Worm (Caenorhabditis elegans) whole organism, early embryonic: ENCODE measurements around the gene fbxc-32.
"Not testable (repeated sequence)": the region's sequence is repeated elsewhere in the genome, so short reads cannot be mapped to it uniquely, and the experiment has no call there.

Experiments
- B0310.2 ChIP-seq: sonication (generic microtip); optimal IDR thresholded peaks from 2 replicates; lab custom pipeline; 2016; ENCODE audit warnings: mild to moderate bottlenecking, missing genetic modification characterization, missing compliant biosample characterization
- F13C5.2 ChIP-seq: sonication (generic microtip); optimal IDR thresholded peaks from 2 replicates; lab custom pipeline; 2017; ENCODE audit warnings: mild to moderate bottlenecking, missing genetic modification characterization, inconsistent platforms, missing compliant biosample characterization
- aly-1 ChIP-seq: sonication (generic microtip); optimal IDR thresholded peaks from 2 replicates; lab custom pipeline; 2016; ENCODE audit warnings: missing genetic modification characterization, missing compliant biosample characterization
- ama-1 ChIP-seq: fragments of 150-350 bp; optimal IDR thresholded peaks from 2 replicates; lab custom pipeline; 2014
- ceh-13 ChIP-seq: fragments of 200-800 bp; sonication (Bioruptor generic); optimal IDR thresholded peaks from 2 replicates; lab custom pipeline; 2018; ENCODE audit warnings: mild to moderate bottlenecking, missing genetic modification characterization, missing compliant biosample characterization
- ceh-36 ChIP-seq: sonication (generic microtip); optimal IDR thresholded peaks from 2 replicates; lab custom pipeline; 2016; ENCODE audit warnings: missing genetic modification characterization, inconsistent platforms, missing compliant biosample characterization
- ets-7 ChIP-seq: sonication (generic microtip); optimal IDR thresholded peaks from 2 replicates; lab custom pipeline; 2016; ENCODE audit warnings: missing genotype, missing genetic modification characterization, missing compliant biosample characterization
- flt-1 ChIP-seq: fragments of 200-800 bp; sonication (Bioruptor generic); IDR thresholded peaks from 2 replicates; pipeline ENCODE4 v1.3.6; 2022; ENCODE audit warnings: missing genetic modification characterization, missing compliant biosample characterization
- hmbx-1 ChIP-seq: sonication (generic microtip); optimal IDR thresholded peaks from 2 replicates; lab custom pipeline; 2016; ENCODE audit warnings: mild to moderate bottlenecking, missing genetic modification characterization, missing compliant biosample characterization
- hmg-4 ChIP-seq: fragments of 200-800 bp; sonication (Bioruptor generic); optimal IDR thresholded peaks from 2 replicates; lab custom pipeline; 2018; ENCODE audit warnings: mild to moderate bottlenecking, missing genetic modification characterization, missing compliant biosample characterization
- hnd-1 ChIP-seq: sonication (generic microtip); optimal IDR thresholded peaks from 2 replicates; lab custom pipeline; 2016; ENCODE audit warnings: missing genetic modification characterization, missing compliant biosample characterization
- pes-1 ChIP-seq: fragments of 200-800 bp; sonication (Bioruptor generic); IDR thresholded peaks from 2 replicates; pipeline ENCODE4 v1.3.6; 2022; ENCODE audit warnings: missing genetic modification reagents, missing genetic modification characterization, missing compliant biosample characterization
- scrt-1 ChIP-seq: fragments of 200-800 bp; sonication (Bioruptor generic); IDR thresholded peaks from 2 replicates; pipeline ENCODE4 v1.3.6; 2022; ENCODE audit warnings: missing genetic modification characterization, missing compliant biosample characterization
- sea-1 ChIP-seq: fragments of 200-800 bp; sonication (Bioruptor generic); conservative IDR thresholded peaks from 2 replicates; pipeline ENCODE4 v1.3.6; 2022; ENCODE audit warnings: missing genetic modification characterization, missing compliant biosample characterization
- tbx-11 ChIP-seq: fragments of 200-800 bp; sonication (Bioruptor generic); IDR thresholded peaks from 2 replicates; pipeline ENCODE4 v1.3.6; 2022; ENCODE audit warnings: missing genetic modification characterization, missing compliant biosample characterization
- tbx-37 ChIP-seq: fragments of 200-800 bp; sonication (Bioruptor generic); conservative IDR thresholded peaks from 2 replicates; pipeline ENCODE4 v1.3.6; 2022; ENCODE audit warnings: missing genetic modification reagents, missing genetic modification characterization, missing compliant biosample characterization
- tra-4 ChIP-seq: sonication (generic microtip); optimal IDR thresholded peaks from 2 replicates; lab custom pipeline; 2017; ENCODE audit warnings: missing genetic modification characterization, missing compliant biosample characterization

The fbxc-32 gene

ce11 chrII:940779-941178, 7.2 kb downstream of the fbxc-32 start, which contains the start of gene fbxc-36:
fbxc-36 (plus strand) TSS chrII:940983.
- TF ChIP-seq B0310.2 (tag; lab: Kevin White, UChicago) (no peak), hnd-1 (tag; lab: Kevin White, UChicago) (no peak), scrt-1 (GFP tag; lab: Robert Waterston, UW) (no peak), tbx-11 (no peak), tbx-37 (GFP tag; lab: Robert Waterston, UW) (no peak), ets-7 (no peak), aly-1 (tag; lab: Kevin White, UChicago) (no peak), tra-4 (tag; lab: Kevin White, UChicago) (no peak), ama-1 (lab: Kevin White, UChicago) (no peak), F13C5.2 (tag; lab: Kevin White, UChicago) (no peak), ceh-36 (no peak), flt-1 (GFP tag; lab: Robert Waterston, UW) (no peak), pes-1 (no peak), ceh-13 (GFP tag; lab: Kevin White, UChicago) (no peak), hmg-4 (GFP tag; lab: Kevin White, UChicago) (no peak)

DNA sequence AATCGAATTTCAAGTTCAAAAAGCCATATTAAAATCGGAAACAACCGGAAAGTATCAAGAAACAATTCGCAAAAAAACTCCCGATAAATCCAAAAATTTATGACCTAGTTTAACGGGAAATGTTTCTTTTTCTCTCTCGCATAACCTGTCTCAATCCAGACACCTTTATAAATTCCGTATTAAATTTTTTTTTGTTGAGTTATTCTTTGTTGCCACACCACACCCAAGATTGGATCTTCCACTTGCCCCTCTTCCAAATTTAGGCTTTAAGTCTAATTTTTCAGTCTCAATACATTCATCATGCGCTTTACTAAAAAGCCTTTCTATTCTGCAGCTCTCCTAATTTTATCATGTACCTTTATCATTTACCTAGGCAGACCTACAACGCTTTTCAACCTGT, 9.4 kb downstream of the fbxc-32 start, which contains the start of gene R07C3.3:
R07C3.3 (plus strand) TSS at position 301 of the 400 bp plus-strand sequence.
- TF ChIP-seq aly-1 (tag; lab: Kevin White, UChicago) (no peak), scrt-1 (GFP tag; lab: Robert Waterston, UW) (no peak), B0310.2 (tag; lab: Kevin White, UChicago) (no peak), sea-1 (GFP tag; lab: Robert Waterston, UW) (no peak), hmg-4 (GFP tag; lab: Kevin White, UChicago) (no peak), ama-1 (lab: Kevin White, UChicago) (no peak), tbx-11 (no peak), ceh-36 (no peak), flt-1 (GFP tag; lab: Robert Waterston, UW) (no peak), tra-4 (tag; lab: Kevin White, UChicago) (no peak), pes-1 (no peak)

DNA sequence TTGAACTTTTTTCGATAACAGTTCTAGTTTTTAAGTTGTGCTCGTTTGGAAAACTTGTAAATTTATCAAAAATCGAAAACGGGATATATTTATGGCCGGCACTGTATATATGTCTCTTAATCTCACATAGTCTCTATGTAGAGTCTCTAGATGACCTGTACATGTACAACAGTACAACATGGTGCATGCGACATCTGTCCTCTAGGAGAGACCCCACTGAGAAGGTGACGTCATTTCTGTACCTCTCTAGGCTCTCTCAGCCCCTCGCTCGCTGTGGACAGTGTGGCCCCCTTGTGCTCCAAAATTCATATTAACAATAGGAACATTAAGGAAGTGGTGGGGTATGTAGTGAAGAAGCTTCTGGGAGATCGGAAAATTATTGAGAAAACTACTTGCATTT, 10.7 kb downstream of the fbxc-32 start:
- TF ChIP-seq tra-4 (tag; lab: Kevin White, UChicago) = no peak
- TF ChIP-seq F13C5.2 (tag; lab: Kevin White, UChicago) = no peak
- 0 out of 2 replicates have a peak, but pooled peaks have one; percentile 22 for TF ChIP-seq sea-1 (GFP tag; lab: Robert Waterston, UW)

DNA sequence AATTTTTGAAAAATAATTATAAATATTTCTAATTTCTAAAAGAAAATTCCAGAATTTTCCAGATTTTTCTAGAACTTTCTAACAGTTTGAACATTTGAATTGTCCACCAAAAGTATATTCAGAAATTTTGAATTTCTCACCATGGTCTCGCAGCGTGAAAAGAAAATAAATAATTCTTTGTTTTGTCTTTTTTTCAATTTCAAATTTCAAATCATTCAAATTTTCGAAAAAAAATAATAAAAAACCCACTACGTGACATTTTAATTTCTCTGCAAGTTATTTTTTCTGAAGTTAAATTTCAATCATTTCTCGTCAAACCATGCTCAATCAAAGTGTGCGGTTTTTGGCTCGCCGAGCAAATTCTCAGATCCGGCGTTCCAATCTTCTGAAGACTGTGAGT, 15.3 kb downstream of the fbxc-32 start, which contains the start of gene acs-15:
acs-15 (plus strand) TSS at position 301 of the 400 bp plus-strand sequence.
- no peak for TF ChIP-seq hmbx-1 (tag; lab: Kevin White, UChicago)
- no peak for TF ChIP-seq hmg-4 (GFP tag; lab: Kevin White, UChicago)
- no peak for TF ChIP-seq tbx-37 (GFP tag; lab: Robert Waterston, UW)
- no peak for TF ChIP-seq tra-4 (tag; lab: Kevin White, UChicago)
- no peak for TF ChIP-seq ceh-36
- no peak for TF ChIP-seq hnd-1 (tag; lab: Kevin White, UChicago)
- TF ChIP-seq sea-1 (GFP tag; lab: Robert Waterston, UW) = no peak
- no peak for TF ChIP-seq ceh-13 (GFP tag; lab: Kevin White, UChicago)
- no peak for TF ChIP-seq F13C5.2 (tag; lab: Kevin White, UChicago)
- no peak for TF ChIP-seq ama-1 (lab: Kevin White, UChicago)
- no peak for TF ChIP-seq scrt-1 (GFP tag; lab: Robert Waterston, UW)

DNA sequence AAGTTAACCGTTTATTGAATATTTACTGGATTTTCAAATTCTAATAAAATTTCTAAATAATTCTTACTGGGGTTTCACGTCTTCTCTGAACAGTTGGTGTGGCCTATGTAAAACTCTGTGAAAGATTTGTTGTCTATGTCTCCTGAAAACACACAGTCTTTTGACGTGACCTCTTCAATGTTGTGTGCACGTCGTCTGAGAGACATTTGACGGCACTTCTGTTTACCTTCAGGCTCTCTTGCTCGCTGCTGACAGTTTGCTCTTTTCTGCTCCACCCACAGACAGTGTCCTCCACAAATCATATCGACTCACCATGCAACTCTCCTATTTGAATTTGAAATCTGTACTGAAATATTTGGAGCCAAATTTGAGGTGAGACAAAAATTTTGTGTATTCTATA, 17.1 kb downstream of the fbxc-32 start, which contains the start of gene fbxc-34:
fbxc-34 (plus strand) TSS at position 301 of the 400 bp plus-strand sequence.
- not testable (repeated sequence) for TF ChIP-seq hmg-4 (GFP tag; lab: Kevin White, UChicago); tbx-11; tbx-37 (GFP tag; lab: Robert Waterston, UW)

- TF ChIP-seq sea-1 (GFP tag; lab: Robert Waterston, UW) (no peak), tbx-37 (GFP tag; lab: Robert Waterston, UW) (no peak), ets-7 (no peak), flt-1 (GFP tag; lab: Robert Waterston, UW) (no peak), hmbx-1 (tag; lab: Kevin White, UChicago) (no peak), ceh-13 (GFP tag; lab: Kevin White, UChicago) (no peak), aly-1 (tag; lab: Kevin White, UChicago) (no peak), ceh-36 (no peak), B0310.2 (tag; lab: Kevin White, UChicago) (no peak), hmg-4 (GFP tag; lab: Kevin White, UChicago) (no peak)
These were observed 20.7 kb downstream of the fbxc-32 start, which contains the start of gene R07C3.13 for ce11 chrII:927331-927730. R07C3.13 (minus strand) TSS chrII:927431.

DNA sequence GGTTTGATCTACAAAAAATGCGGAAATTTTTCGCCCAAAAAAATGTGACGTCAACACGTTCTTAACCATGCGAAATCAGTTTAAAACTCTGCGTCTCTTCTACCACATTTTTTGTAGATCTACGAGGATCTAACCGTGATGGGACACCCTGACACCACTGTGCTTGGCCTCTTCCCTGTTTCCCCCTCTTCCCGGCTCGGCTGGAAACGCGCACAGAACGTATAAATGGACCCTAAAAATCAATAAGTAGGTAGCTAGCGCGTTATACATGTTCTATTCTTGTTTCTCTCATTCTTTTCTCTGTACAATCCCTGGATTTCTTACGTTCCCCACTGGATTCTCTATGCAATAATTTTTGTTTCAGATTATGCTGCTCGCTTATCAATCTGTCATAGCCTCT, 24.5 kb downstream of the fbxc-32 start, which contains the start of gene fbxc-28:
fbxc-28 (plus strand) TSS at position 301 of the 400 bp plus-strand sequence.
- TF ChIP-seq tbx-37 (GFP tag; lab: Robert Waterston, UW) (no peak), tra-4 (tag; lab: Kevin White, UChicago) (no peak), hmg-4 (GFP tag; lab: Kevin White, UChicago) (no peak), B0310.2 (tag; lab: Kevin White, UChicago) (no peak), F13C5.2 (tag; lab: Kevin White, UChicago) (no peak), aly-1 (tag; lab: Kevin White, UChicago) (no peak), ceh-36 (no peak), flt-1 (GFP tag; lab: Robert Waterston, UW) (no peak), hmbx-1 (tag; lab: Kevin White, UChicago) (no peak), ceh-13 (GFP tag; lab: Kevin White, UChicago) (no peak), tbx-11 (no peak), ets-7 (no peak), pes-1 (no peak), hnd-1 (tag; lab: Kevin White, UChicago) (no peak), scrt-1 (GFP tag; lab: Robert Waterston, UW) (no peak), sea-1 (GFP tag; lab: Robert Waterston, UW) (no peak)
